Fruit fly (Drosophila melanogaster) whole organism, wandering third instar larva: ENCODE results near the gene Alp13.

ENCODE experiments used
- HLH106 ChIP-seq: fragments of 200-800 bp; optimal IDR thresholded peaks from 3 replicates; lab custom pipeline; 2019; ENCODE audit warnings: missing biosample characterization, mild to moderate bottlenecking, missing genetic modification characterization, moderate library complexity
- Mio ChIP-seq: sonication (Bioruptor generic); optimal IDR thresholded peaks from 2 replicates; lab custom pipeline; 2016; ENCODE audit warnings: missing biosample characterization, missing genetic modification characterization
- Myc ChIP-seq: fragments of >200 bp; optimal IDR thresholded peaks from 2 replicates; lab custom pipeline; 2017
- Vsx2 ChIP-seq: fragments of 200-300, 225-300 bp; sonication (Bioruptor generic); optimal IDR thresholded peaks from 2 replicates; lab custom pipeline; 2018; ENCODE audit warnings: missing biosample characterization, missing genetic modification characterization; ENCODE audit not compliant: partially characterized antibody
- br ChIP-seq: fragments of 200-800 bp; sonication (Bioruptor generic); optimal IDR thresholded peaks from 2 replicates; lab custom pipeline; 2016; ENCODE audit warnings: missing biosample characterization, missing genetic modification characterization

dm6 chr3R:10106796-10107195 lies 31.6 kb upstream of the Alp13 start:
- no peak for TF ChIP-seq Myc (lab: Kevin White, UChicago)
- no peak for TF ChIP-seq HLH106
- no peak for TF ChIP-seq Vsx2 (GFP tag; lab: Kevin White, UChicago)
- TF ChIP-seq Mio (GFP tag; lab: Kevin White, UChicago): no peak
- TF ChIP-seq br: no peak
